Fruit fly (Drosophila melanogaster): ENCODE results near the gene Iru.

The Iru gene

DNA sequence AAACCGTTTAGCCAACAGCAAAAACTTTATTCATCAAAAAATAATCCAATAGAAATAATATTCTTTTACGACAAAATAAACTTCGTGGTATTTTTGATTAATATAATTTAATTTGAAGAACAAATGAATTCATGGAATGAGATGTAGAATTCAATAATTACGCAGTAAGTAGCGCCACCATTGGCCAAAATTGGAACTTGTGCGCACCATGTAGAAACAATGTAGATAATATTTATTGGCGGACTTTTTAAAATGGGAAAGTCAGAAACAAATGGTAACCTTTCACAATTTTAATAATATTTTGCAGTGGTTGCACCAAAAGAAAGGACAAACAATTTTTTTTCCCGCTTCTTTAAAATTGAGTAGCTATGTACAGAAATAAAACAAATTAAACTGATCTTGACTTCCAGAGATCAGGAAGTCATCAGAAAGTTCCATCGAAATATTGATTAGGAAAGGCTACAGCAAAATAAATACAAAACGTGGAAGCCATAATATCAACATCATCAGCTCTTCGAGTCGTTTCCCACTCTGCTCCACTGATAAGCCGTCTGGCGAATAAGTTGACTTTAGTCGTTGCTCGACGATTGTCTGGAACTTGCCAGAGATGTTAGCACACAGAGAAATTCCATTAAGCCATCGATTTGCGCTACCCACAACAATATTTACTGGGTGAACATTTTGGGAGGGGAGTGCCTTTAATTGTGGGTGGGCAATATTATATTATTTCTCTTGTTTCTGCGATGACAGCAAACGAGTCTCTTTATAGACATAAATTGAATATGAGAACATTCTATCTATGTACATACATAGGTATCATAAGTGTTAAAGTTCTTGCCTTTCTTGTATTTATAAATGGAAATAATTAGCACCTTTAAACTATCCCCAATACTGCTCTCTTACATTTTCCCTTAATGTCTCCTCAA, 26.1 kb upstream of the Iru start:
- TF ChIP-seq pan (optimal IDR thresholded peaks at IDR 0.05) (no peak), N (GFP tag; optimal IDR thresholded peaks at IDR 0.05) (no peak), lola (GFP tag; optimal IDR thresholded peaks at IDR 0.05) (no peak), brk (GFP tag; optimal IDR thresholded peaks at IDR 0.05) (peak; percentile 13), Dfd (GFP tag; optimal IDR thresholded peaks at IDR 0.05) (no peak), dl (GFP tag; optimal IDR thresholded peaks at IDR 0.05; ENCODE audit: insufficient read depth in 1 of 2, partially characterized antibody in 2 of 2) (no peak), Dif (GFP tag; optimal IDR thresholded peaks at IDR 0.05; ENCODE audit: partially characterized antibody) (no peak), Hr78 (GFP tag; optimal IDR thresholded peaks at IDR 0.05) (no peak), h (GFP tag; optimal IDR thresholded peaks at IDR 0.05) (peak; percentile 13), foxo (GFP tag; optimal IDR thresholded peaks at IDR 0.05) (peak in 1 of 2 experiments; percentile 7), CG32264 (GFP tag; optimal IDR thresholded peaks at IDR 0.05) (no peak), fru (GFP tag; optimal IDR thresholded peaks at IDR 0.05) (peak; percentile 23), Sp1 (GFP tag; optimal IDR thresholded peaks at IDR 0.05) (no peak), Myc (optimal IDR thresholded peaks at IDR 0.05) (no peak)

DNA sequence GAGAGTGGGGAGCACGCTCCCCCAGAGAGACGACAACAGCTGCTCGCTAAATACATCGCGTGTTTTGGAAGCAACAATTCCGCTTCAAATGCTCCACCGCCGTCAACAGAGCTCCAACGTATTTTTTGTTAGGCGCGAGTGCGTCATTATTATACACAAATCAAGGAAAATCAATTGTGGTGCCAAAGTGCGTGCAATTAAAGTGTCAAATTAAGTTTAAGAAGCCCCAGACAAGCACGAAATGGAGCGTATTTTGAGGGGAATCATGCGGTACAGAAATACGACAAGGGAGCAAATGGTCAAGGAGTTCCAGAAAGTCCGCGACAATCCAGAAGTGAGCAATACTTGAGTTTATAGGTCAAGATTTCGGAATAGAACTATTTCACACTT, 25.5 kb upstream of the Iru start, which contains the start of gene CAHbeta:
Gene CAHbeta (plus strand): TSS at position 85 of the 390 bp plus-strand sequence.
- TF ChIP-seq dl (GFP tag; optimal IDR thresholded peaks at IDR 0.05; ENCODE audit: insufficient read depth in 1 of 2, partially characterized antibody in 2 of 2) (peak; percentile 59 to 60), GATAd (GFP tag; optimal IDR thresholded peaks at IDR 0.05) (no peak), Dif (GFP tag; optimal IDR thresholded peaks at IDR 0.05; ENCODE audit: partially characterized antibody) (peak; percentile 67)

DNA sequence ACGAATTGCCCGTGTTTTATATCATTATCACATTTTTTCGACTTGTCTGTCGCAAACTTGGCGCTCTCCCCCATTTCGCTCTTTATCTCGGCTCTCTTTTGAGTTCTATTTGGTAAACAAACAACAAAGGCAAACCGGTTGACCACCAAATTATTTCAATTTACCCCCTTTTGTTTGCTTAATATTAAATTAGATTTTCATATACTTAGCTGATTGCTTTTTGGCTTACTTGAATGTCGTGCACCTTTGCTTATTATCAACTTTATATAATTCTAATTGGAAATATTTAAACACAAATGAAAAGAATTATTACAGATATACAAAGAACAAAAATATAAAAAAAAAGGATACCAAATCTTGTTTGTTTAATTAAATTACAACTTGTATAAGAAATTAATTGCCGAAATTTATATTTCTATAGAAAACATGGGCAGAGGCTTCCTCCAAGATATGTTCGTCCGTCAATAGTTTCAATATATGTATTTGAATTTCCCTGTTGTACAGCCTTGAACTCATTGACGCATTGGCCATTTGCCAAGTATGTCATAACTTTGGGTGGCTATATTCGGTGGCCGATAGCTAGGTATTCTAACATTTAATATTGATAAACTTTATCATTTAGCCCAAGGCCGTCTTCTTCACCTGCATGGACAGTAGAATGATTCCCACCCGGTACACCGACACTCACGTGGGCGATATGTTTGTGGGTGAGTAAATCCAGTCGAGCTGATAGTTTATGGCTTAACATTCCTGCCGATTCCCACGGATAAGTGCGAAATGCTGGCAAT, 24.9 kb upstream of the Iru start:
- TF ChIP-seq pan (optimal IDR thresholded peaks at IDR 0.05) (no peak), Dif (GFP tag; optimal IDR thresholded peaks at IDR 0.05; ENCODE audit: partially characterized antibody) (peak; percentile 30)

DNA sequence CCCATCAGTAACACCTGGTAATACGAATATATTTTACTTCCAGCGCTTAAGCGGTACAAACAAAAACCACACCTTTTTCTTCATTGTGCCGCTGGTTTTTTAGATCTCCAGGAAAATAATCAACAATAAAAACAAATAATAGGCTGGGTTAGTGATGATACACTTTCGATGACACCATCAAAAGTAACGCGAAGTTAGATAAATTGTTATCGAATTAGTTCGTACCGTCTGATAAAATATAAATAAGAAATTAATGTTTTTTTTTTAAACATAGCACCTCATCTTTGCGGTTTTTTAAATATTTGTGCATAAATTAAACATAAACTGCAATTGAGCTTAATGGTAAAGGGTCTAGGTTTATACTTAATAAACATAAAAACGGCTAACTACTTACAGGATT, 22.1 kb upstream of the Iru start, which contains the start of gene RagA-B:
Gene RagA-B (minus strand): TSS at position 175 of the 400 bp plus-strand sequence.
- TF ChIP-seq CG9705 (GFP tag; optimal IDR thresholded peaks at IDR 0.05), result no peak
- TF ChIP-seq pan (optimal IDR thresholded peaks at IDR 0.05), result no peak
- no peak for TF ChIP-seq psq (GFP tag; optimal IDR thresholded peaks at IDR 0.05)
- no peak for TF ChIP-seq Mio (GFP tag; optimal IDR thresholded peaks at IDR 0.05)
- TF ChIP-seq h (GFP tag; optimal IDR thresholded peaks at IDR 0.05), result no peak
- no peak for TF ChIP-seq dl (GFP tag; optimal IDR thresholded peaks at IDR 0.05; ENCODE audit: insufficient read depth in 1 of 2, partially characterized antibody in 2 of 2)
- TF ChIP-seq Dfd (GFP tag; optimal IDR thresholded peaks at IDR 0.05), result no peak
- TF ChIP-seq tai (GFP tag; optimal IDR thresholded peaks at IDR 0.05), result no peak
- no peak for TF ChIP-seq Vsx2 (GFP tag; optimal IDR thresholded peaks at IDR 0.05; ENCODE audit: partially characterized antibody)
- no peak for TF ChIP-seq N (GFP tag; optimal IDR thresholded peaks at IDR 0.05)
- TF ChIP-seq sv (GFP tag; optimal IDR thresholded peaks at IDR 0.05), result no peak
- TF ChIP-seq Abd-B (GFP tag; optimal IDR thresholded peaks at IDR 0.05), result no peak
- no peak for TF ChIP-seq foxo (GFP tag; optimal IDR thresholded peaks at IDR 0.05)
- no peak for TF ChIP-seq CG32264 (GFP tag; optimal IDR thresholded peaks at IDR 0.05)
- no peak for TF ChIP-seq brk (GFP tag; optimal IDR thresholded peaks at IDR 0.05)

DNA sequence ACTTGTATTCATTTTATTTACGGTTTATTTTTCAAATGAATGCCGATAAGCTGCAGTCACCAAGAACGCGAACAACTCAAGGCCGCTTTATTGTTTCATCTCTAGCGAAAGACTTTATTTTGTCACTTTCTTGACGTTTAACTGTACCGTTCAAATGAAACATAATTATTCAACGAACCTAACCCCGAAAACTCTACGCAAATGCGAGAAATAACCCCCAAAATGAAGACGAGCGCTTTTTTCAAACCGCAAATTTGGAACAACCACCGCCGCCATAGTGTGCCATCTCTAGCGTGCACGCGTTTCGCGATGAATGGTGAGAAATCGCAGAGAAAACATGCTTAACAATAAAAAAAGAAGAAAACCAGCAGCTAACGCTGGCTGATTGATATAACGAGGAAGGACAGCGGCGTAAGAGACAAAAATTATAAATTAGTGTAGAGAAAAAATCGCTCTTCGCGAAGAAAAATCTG, 21.6 kb upstream of the Iru start, which contains the start of gene CG11970:
Gene CG11970 (plus strand): TSS at position 117 of the 473 bp plus-strand sequence.
- TF ChIP-seq Mio (GFP tag; optimal IDR thresholded peaks at IDR 0.05) (no peak), Dif (GFP tag; optimal IDR thresholded peaks at IDR 0.05; ENCODE audit: partially characterized antibody) (no peak), fru (GFP tag; optimal IDR thresholded peaks at IDR 0.05) (peak; percentile 44), psq (GFP tag; optimal IDR thresholded peaks at IDR 0.05) (peak; percentile 26), foxo (GFP tag; optimal IDR thresholded peaks at IDR 0.05) (peak in 1 of 2 experiments; percentile 48), tai (GFP tag; optimal IDR thresholded peaks at IDR 0.05) (no peak), ey (GFP tag; optimal IDR thresholded peaks at IDR 0.05) (peak; percentile 37), Sp1 (GFP tag; optimal IDR thresholded peaks at IDR 0.05) (peak; percentile 42), Jra (GFP tag; optimal IDR thresholded peaks at IDR 0.05) (peak; percentile 31), h (GFP tag; optimal IDR thresholded peaks at IDR 0.05) (no peak), Hr83 (GFP tag; optimal IDR thresholded peaks at IDR 0.05; ENCODE audit: poor library complexity, severe bottlenecking) (peak; percentile 25), Vsx2 (GFP tag; optimal IDR thresholded peaks at IDR 0.05; ENCODE audit: partially characterized antibody) (no peak), Myc (optimal IDR thresholded peaks at IDR 0.05) (peak; percentile 23), woc (GFP tag; optimal IDR thresholded peaks at IDR 0.05) (peak; percentile 51), rgr (GFP tag; optimal IDR thresholded peaks at IDR 0.05) (peak; percentile 42), Rel (GFP tag; optimal IDR thresholded peaks at IDR 0.05) (no peak), Rel (tag; optimal IDR thresholded peaks at IDR 0.05) (peak; percentile 15), HLH106 (tag; optimal IDR thresholded peaks at IDR 0.05) (peak; percentile 71), CrebA (GFP tag; optimal IDR thresholded peaks at IDR 0.05; ENCODE audit: borderline replicate concordance) (no peak), OdsH (GFP tag; optimal IDR thresholded peaks at IDR 0.05) (peak; percentile 24), CG9705 (GFP tag; optimal IDR thresholded peaks at IDR 0.05) (peak; percentile 62)

Data from whole organism, wandering third instar larva.